Fruit fly (Drosophila melanogaster) whole organism, pupa: ENCODE data around the gene brm.
A peak's percentile ranks its signal among the peaks of the same experiment; 100 is the strongest.

Experiments used
- CG13204 ChIP-seq: fragments of 200-800 bp; sonication (Bioruptor generic); optimal IDR thresholded peaks from 2 replicates; lab custom pipeline; 2018; ENCODE audit warnings: missing biosample characterization, mild to moderate bottlenecking, missing genetic modification characterization, moderate library complexity
- Snoo ChIP-seq: fragments of 200-800 bp; sonication (Bioruptor generic); optimal IDR thresholded peaks from 3 replicates; lab custom pipeline; 2017; ENCODE audit warnings: missing biosample characterization, mild to moderate bottlenecking, missing genetic modification characterization, inconsistent platforms

dm6 chr3L:16015765-16016760 lies 33.4 kb upstream of the brm start:
- TF ChIP-seq Snoo (tag; lab: Kevin White, UChicago), result peak; percentile 55
- no peak for TF ChIP-seq CG13204
